Worm (Caenorhabditis elegans): ENCODE results near the gene dhc-3.

Gene dhc-3

DNA sequence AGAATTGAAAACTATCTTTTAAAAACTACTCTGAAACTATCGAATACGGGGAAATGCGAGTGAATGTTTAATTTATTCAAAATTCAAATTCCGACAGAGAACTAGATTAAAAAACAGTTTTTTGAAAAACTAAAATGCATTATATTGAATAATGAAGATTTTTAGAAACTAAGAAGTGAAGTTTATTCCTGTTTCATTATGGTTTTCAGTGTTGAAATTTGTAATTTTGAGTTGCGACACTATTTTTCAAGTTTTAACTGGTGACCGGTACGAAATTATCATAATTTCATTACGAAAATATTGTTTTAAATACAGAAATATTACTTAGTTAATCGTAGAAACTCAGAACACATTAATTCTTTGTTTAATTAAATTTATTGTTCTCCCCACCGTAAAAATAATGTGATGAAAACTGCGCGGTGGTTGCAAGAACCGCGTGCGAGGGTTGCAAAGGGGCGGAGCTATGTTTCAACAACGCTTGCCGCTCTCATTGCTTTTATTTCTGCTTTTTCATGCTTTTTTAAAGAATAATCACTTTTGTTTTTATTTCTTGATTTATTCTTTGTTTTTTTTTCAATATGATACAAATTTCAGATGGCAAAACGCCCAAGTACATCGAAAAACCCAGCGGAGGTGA is 37.5 kb downstream of the dhc-3 start, which contains the start of gene him-17:
TSS of gene him-17 (plus strand) at position 595 of the 637 bp plus-strand sequence.
- TF ChIP-seq sea-2 (GFP tag; optimal IDR thresholded peaks at IDR 0.05), result no peak
- peak; percentile 34 for TF ChIP-seq elt-2 (tag; optimal IDR thresholded peaks at IDR 0.05)
- peak; percentile 57 for TF ChIP-seq pha-4 (tag; optimal IDR thresholded peaks at IDR 0.05)
- peak; percentile 55 for TF ChIP-seq snpc-4 (tag; optimal IDR thresholded peaks at IDR 0.05)
- TF ChIP-seq unc-39 (tag; optimal IDR thresholded peaks at IDR 0.05), result no peak
- TF ChIP-seq nhr-23 (tag; optimal IDR thresholded peaks at IDR 0.05), result peak; percentile 37
- no peak for TF ChIP-seq nhr-77 (tag; optimal IDR thresholded peaks at IDR 0.05)
- no peak for TF ChIP-seq eor-1 (tag; optimal IDR thresholded peaks at IDR 0.05)
- peak; percentile 69 for TF ChIP-seq aly-2 (tag; optimal IDR thresholded peaks at IDR 0.05)
- no peak for TF ChIP-seq tbx-2 (tag; optimal IDR thresholded peaks at IDR 0.05)
- TF ChIP-seq nhr-11 (tag; optimal IDR thresholded peaks at IDR 0.05), result no peak
- TF ChIP-seq hmg-11 (tag; optimal IDR thresholded peaks at IDR 0.05), result peak; percentile 82
- peak; percentile 69 for TF ChIP-seq nhr-43 (tag; optimal IDR thresholded peaks at IDR 0.05; ENCODE audit: poor library complexity, severe bottlenecking)
- TF ChIP-seq ama-1 (optimal IDR thresholded peaks at IDR 0.05), result no peak
- no peak for TF ChIP-seq nhr-25 (tag; optimal IDR thresholded peaks at IDR 0.05)
- peak; percentile 4 for TF ChIP-seq nhr-67 (tag; optimal IDR thresholded peaks at IDR 0.05)

DNA sequence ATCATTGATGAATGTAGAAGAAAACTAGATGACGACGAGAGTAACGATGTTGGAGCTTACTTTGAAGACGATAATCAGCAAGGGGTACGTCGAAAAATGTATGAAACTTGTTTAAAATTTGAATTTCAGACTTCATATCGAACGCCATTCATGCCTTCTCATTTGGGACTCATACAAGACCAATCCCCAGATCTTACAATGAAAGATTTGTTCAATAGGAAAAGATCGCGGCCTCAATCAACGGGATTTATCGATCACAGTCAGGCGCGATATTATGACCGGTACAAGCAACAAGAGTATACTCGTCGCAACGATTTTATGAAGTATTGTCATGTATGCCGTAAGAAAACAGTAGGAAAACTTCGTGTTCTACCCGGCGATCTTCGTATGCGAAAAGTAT is 38.0 kb downstream of the dhc-3 start:
- TF ChIP-seq ztf-11 (tag; optimal IDR thresholded peaks at IDR 0.05), result no peak
- TF ChIP-seq nhr-77 (tag; optimal IDR thresholded peaks at IDR 0.05), result no peak
- no peak for TF ChIP-seq fkh-2 (tag; optimal IDR thresholded peaks at IDR 0.05)
- no peak for TF ChIP-seq mml-1 (tag; optimal IDR thresholded peaks at IDR 0.05)
- no peak for TF ChIP-seq jun-1 (tag; optimal IDR thresholded peaks at IDR 0.05)
- TF ChIP-seq nhr-43 (tag; optimal IDR thresholded peaks at IDR 0.05; ENCODE audit: poor library complexity, severe bottlenecking), result no peak
- no peak for TF ChIP-seq ceh-16 (tag; optimal IDR thresholded peaks at IDR 0.05)
- TF ChIP-seq elt-3 (tag; optimal IDR thresholded peaks at IDR 0.05), result no peak
- no peak for TF ChIP-seq mdl-1 (tag; optimal IDR thresholded peaks at IDR 0.05)

DNA sequence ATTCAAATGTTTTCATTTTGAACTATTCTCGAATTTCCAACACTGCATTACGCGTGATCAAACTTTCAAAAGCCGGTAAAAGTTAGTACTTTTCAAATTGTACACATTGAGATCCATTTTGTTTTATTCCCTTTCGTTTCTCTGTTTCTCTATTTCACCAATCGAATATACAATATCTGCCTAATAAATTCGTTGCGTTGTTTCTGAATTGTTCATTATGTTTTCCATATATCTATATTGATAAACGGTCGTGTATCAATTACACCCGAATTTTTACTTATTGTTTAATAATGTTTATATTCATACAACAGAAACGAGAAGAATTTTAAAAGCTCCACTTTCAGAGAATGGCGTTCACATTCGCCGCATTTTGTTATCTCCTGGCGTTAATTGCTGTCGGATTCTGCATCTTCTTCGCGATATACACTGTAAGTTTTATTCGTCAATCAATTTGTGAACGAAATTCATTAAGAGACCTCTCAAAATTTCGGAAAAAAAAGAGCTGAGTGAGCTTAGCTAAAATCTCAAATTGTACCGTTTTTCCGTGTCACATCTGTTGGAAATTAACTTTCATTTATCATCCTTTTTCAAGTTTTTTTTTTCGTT is 41.3 kb downstream of the dhc-3 start, which contains the start of gene cni-1:
TSS of gene cni-1 (plus strand) at position 345 of the 606 bp plus-strand sequence.
- TF ChIP-seq nhr-67 (tag; optimal IDR thresholded peaks at IDR 0.05) (no peak), elt-1 (tag; optimal IDR thresholded peaks at IDR 0.05) (no peak), lin-39 (tag; optimal IDR thresholded peaks at IDR 0.05) (no peak), nhr-12 (tag; optimal IDR thresholded peaks at IDR 0.05) (no peak), unc-62 (GFP tag; optimal IDR thresholded peaks at IDR 0.05) (no peak), ceh-28 (tag; optimal IDR thresholded peaks at IDR 0.05) (no peak), nhr-76 (tag; optimal IDR thresholded peaks at IDR 0.05) (no peak), fkh-2 (tag; optimal IDR thresholded peaks at IDR 0.05) (no peak), lsy-12 (tag; optimal IDR thresholded peaks at IDR 0.05) (no peak), nhr-11 (tag; optimal IDR thresholded peaks at IDR 0.05) (no peak)

DNA sequence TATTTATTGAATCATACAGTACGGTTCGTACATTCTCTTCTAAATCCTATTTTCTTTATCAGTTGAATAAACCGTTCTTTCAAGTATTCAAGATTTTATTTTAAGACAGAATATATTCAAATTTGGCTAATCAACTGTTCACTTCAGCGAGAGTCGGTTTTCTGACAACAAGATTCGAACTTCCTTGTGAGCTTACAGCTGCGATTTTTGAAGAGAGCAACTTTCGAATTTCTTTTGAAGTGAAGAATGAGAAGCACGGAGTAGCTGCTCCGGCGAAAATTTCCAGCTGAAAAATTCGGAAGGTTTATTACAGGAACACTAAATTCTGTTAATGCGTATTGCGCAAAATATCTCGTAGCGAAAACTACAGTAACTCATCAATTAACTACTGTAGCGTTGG is 42.7 kb downstream of the dhc-3 start:
- no peak for TF ChIP-seq ztf-11 (tag; optimal IDR thresholded peaks at IDR 0.05)
- TF ChIP-seq nhr-23 (tag; optimal IDR thresholded peaks at IDR 0.05), result no peak
- TF ChIP-seq nhr-25 (tag; optimal IDR thresholded peaks at IDR 0.05), result no peak
- TF ChIP-seq elt-2 (tag; optimal IDR thresholded peaks at IDR 0.05), result no peak
- TF ChIP-seq mml-1 (tag; optimal IDR thresholded peaks at IDR 0.05), result no peak
- no peak for TF ChIP-seq nhr-67 (tag; optimal IDR thresholded peaks at IDR 0.05)
- no peak for TF ChIP-seq egl-27 (tag; optimal IDR thresholded peaks at IDR 0.05)
- TF ChIP-seq fkh-2 (tag; optimal IDR thresholded peaks at IDR 0.05), result no peak

DNA sequence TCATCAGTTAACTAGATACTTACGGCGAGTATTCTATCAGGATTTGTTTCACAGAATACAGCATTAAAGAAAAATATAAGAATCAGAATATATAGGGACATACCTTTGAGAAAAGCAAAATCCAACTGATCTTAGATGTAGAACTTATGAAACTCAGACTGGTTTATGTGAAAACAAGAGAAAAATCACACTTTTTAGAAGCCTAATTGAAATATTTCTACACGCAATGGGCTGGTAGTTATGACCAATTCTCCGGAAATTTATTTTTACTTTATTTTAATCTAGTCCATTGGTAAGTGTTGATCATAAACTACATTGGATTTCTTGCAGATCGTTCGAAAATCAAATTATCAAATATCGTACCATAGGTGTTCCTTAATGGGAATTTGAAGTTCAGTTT is 45.4 kb downstream of the dhc-3 start, which contains the start of gene T09E8.4:
TSS of gene T09E8.4 (minus strand) at position 101 of the 400 bp plus-strand sequence.
- TF ChIP-seq ceh-82 (tag; optimal IDR thresholded peaks at IDR 0.05), result no peak
- no peak for TF ChIP-seq nhr-43 (tag; optimal IDR thresholded peaks at IDR 0.05; ENCODE audit: poor library complexity, severe bottlenecking)
- TF ChIP-seq eor-1 (tag; optimal IDR thresholded peaks at IDR 0.05), result no peak
- TF ChIP-seq unc-39 (tag; optimal IDR thresholded peaks at IDR 0.05), result no peak
- no peak for TF ChIP-seq nhr-77 (tag; optimal IDR thresholded peaks at IDR 0.05)
- TF ChIP-seq ZK546.5 (tag; optimal IDR thresholded peaks at IDR 0.05), result no peak
- TF ChIP-seq ceh-9 (tag; optimal IDR thresholded peaks at IDR 0.05), result no peak
- no peak for TF ChIP-seq ama-1 (optimal IDR thresholded peaks at IDR 0.05)
